Worm (Caenorhabditis elegans): Measurements from ENCODE around the gene ins-7.

DNA sequence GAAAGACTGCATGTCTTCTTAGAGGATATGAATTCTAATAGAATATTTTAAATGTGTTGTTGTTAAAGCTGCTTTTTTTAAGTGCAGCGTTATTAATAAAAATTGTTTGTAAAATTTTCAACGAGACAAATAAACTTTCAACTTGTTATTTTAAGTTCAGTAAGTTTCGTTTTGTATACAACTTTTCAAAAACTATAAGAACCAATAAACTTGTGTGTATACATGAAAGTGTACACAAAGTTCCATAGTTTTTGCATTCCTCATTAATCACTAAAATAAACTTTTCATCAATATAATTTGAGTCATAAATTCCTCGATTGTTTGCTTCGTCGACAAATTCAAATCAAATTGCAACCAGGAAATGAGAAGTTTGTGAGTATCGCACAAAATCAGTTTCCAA is 34.0 kb downstream of the ins-7 start, which contains the start of gene srm-3:
- no peak for TF ChIP-seq T22C8.4 (GFP tag; IDR thresholded peaks at IDR 0.05)
- TF ChIP-seq klf-2 (GFP tag; conservative IDR thresholded peaks at IDR 0.05): no peak
- no peak for TF ChIP-seq med-1 (GFP tag; optimal IDR thresholded peaks at IDR 0.05; ENCODE audit: insufficient read depth)
- no peak for TF ChIP-seq ztf-29 (GFP tag; IDR thresholded peaks at IDR 0.05)
- no peak for TF ChIP-seq flt-1 (GFP tag; IDR thresholded peaks at IDR 0.05)
